Worm (Caenorhabditis elegans) whole organism, mixed stage, embryonic: ENCODE results near the gene mpst-1.

ENCODE experiments used
- bed-3 ChIP-seq: fragments of 200-800 bp; sonication (Bioruptor generic); optimal IDR thresholded peaks from 3 replicates; lab custom pipeline; 2018; ENCODE audit warnings: mild to moderate bottlenecking, missing genetic modification characterization, moderate library complexity, missing compliant biosample characterization
- blmp-1 ChIP-seq: fragments of 150-350 bp; optimal IDR thresholded peaks from 2 replicates; lab custom pipeline; 2014; ENCODE audit warnings: missing biosample characterization, missing genetic modification characterization
- ceh-39 ChIP-seq: fragments of 150-350 bp; optimal IDR thresholded peaks from 2 replicates; lab custom pipeline; 2014; ENCODE audit warnings: missing biosample characterization, missing genetic modification characterization
- ceh-43 ChIP-seq: fragments of 200-800 bp; sonication (Bioruptor generic); optimal IDR thresholded peaks from 2 replicates; lab custom pipeline; 2018; ENCODE audit warnings: mild to moderate bottlenecking, missing genetic modification characterization, moderate library complexity, missing compliant biosample characterization
- ceh-83 ChIP-seq: fragments of 200-800 bp; sonication (Bioruptor generic); optimal IDR thresholded peaks from 2 replicates; lab custom pipeline; 2018; ENCODE audit warnings: mild to moderate bottlenecking, missing genetic modification characterization, missing compliant biosample characterization
- ces-1 ChIP-seq: fragments of 150-350 bp; optimal IDR thresholded peaks from 2 replicates; lab custom pipeline; 2014; ENCODE audit warnings: missing biosample characterization, missing genetic modification reagents, missing genetic modification characterization
- cnd-1 ChIP-seq: fragments of 200-800 bp; sonication (Bioruptor generic); optimal IDR thresholded peaks from 2 replicates; lab custom pipeline; 2018; ENCODE audit warnings: mild to moderate bottlenecking, missing genetic modification characterization, missing compliant biosample characterization
- drap-1 ChIP-seq: fragments of 200-800 bp; sonication (Bioruptor generic); optimal IDR thresholded peaks from 3 replicates; lab custom pipeline; 2018; ENCODE audit warnings: mild to moderate bottlenecking, missing genetic modification characterization, missing compliant biosample characterization
- elt-1 ChIP-seq: sonication (generic microtip); optimal IDR thresholded peaks from 2 replicates; lab custom pipeline; 2017; ENCODE audit warnings: missing genetic modification characterization, mild to moderate bottlenecking, missing compliant biosample characterization, antibody characterized with exemption, moderate library complexity, borderline replicate concordance; ENCODE audit not compliant: insufficient read depth
- elt-3 ChIP-seq: fragments of 150-350 bp; optimal IDR thresholded peaks from 2 replicates; lab custom pipeline; 2014; ENCODE audit warnings: missing biosample characterization, missing genetic modification characterization
- flh-1 ChIP-seq: fragments of 200-800 bp; sonication (Bioruptor generic); optimal IDR thresholded peaks from 2 replicates; lab custom pipeline; 2018; ENCODE audit warnings: mild to moderate bottlenecking, missing genetic modification characterization, moderate library complexity, missing compliant biosample characterization
- ham-2 ChIP-seq: fragments of 200-800 bp; sonication (Bioruptor generic); optimal IDR thresholded peaks from 2 replicates; lab custom pipeline; 2018; ENCODE audit warnings: mild to moderate bottlenecking, missing genetic modification characterization, missing compliant biosample characterization
- hlh-1 ChIP-seq: fragments of 150-350 bp; optimal IDR thresholded peaks from 2 replicates; lab custom pipeline; 2014; ENCODE audit warnings: missing biosample characterization, missing genetic modification reagents, missing genetic modification characterization
- lin-13 ChIP-seq: fragments of 150-350 bp; optimal IDR thresholded peaks from 2 replicates; lab custom pipeline; 2014; ENCODE audit warnings: missing biosample characterization, missing genetic modification characterization
- lin-32 ChIP-seq: fragments of 200-800 bp; sonication (Bioruptor generic); optimal IDR thresholded peaks from 2 replicates; lab custom pipeline; 2018; ENCODE audit warnings: mild to moderate bottlenecking, missing genetic modification characterization, missing compliant biosample characterization
- lsy-2 ChIP-seq: fragments of 150-350 bp; optimal IDR thresholded peaks from 2 replicates; lab custom pipeline; 2014; ENCODE audit warnings: missing biosample characterization, missing genetic modification characterization
- mep-1 ChIP-seq: fragments of 150-350 bp; optimal IDR thresholded peaks from 2 replicates; lab custom pipeline; 2017; ENCODE audit warnings: missing biosample characterization, missing genetic modification reagents, missing genetic modification characterization, inconsistent platforms
- nhr-2 ChIP-seq: fragments of 150-350 bp; optimal IDR thresholded peaks from 2 replicates; lab custom pipeline; 2014; ENCODE audit warnings: missing biosample characterization, missing genetic modification characterization
- nhr-237 ChIP-seq: fragments of 150-350 bp; optimal IDR thresholded peaks from 2 replicates; lab custom pipeline; 2014; ENCODE audit warnings: missing biosample characterization, missing genetic modification characterization
- nhr-28 ChIP-seq: fragments of 150-350 bp; optimal IDR thresholded peaks from 2 replicates; lab custom pipeline; 2014; ENCODE audit warnings: missing biosample characterization, missing genetic modification characterization
- nhr-76 ChIP-seq: sonication (generic microtip); optimal IDR thresholded peaks from 2 replicates; lab custom pipeline; 2017; ENCODE audit warnings: missing biosample characterization, missing genetic modification characterization
- pha-4 ChIP-seq: fragments of 150-350 bp; optimal IDR thresholded peaks from 2 replicates; lab custom pipeline; 2018; ENCODE audit warnings: missing biosample characterization, missing genetic modification reagents, missing genetic modification characterization
- sem-2 ChIP-seq: fragments of 200-800 bp; sonication (Bioruptor generic); optimal IDR thresholded peaks from 2 replicates; lab custom pipeline; 2018; ENCODE audit warnings: mild to moderate bottlenecking, missing genetic modification characterization, missing compliant biosample characterization
- snpc-4 ChIP-seq: fragments of 150-350 bp; optimal IDR thresholded peaks from 2 replicates; lab custom pipeline; 2014; ENCODE audit warnings: missing biosample characterization, missing genetic modification characterization
- sptf-1 ChIP-seq: sonication (generic microtip); optimal IDR thresholded peaks from 2 replicates; lab custom pipeline; 2017; ENCODE audit warnings: mild to moderate bottlenecking, missing genetic modification characterization, moderate library complexity, missing compliant biosample characterization
- unc-120 ChIP-seq: sonication (generic microtip); optimal IDR thresholded peaks from 2 replicates; lab custom pipeline; 2017; ENCODE audit warnings: missing genetic modification characterization, missing compliant biosample characterization; ENCODE audit not compliant: poor library complexity, severe bottlenecking
- unc-39 ChIP-seq: fragments of 150-350 bp; optimal IDR thresholded peaks from 2 replicates; lab custom pipeline; 2014; ENCODE audit warnings: missing biosample characterization, missing genetic modification characterization
- unc-62 ChIP-seq: fragments of 150-350 bp; optimal IDR thresholded peaks from 2 replicates; lab custom pipeline; 2014; ENCODE audit warnings: missing biosample characterization, missing genetic modification reagents, missing genetic modification characterization
- zip-8 ChIP-seq: fragments of 150-350 bp; optimal IDR thresholded peaks from 2 replicates; lab custom pipeline; 2014; ENCODE audit warnings: missing biosample characterization, missing genetic modification characterization
- ztf-11 ChIP-seq: fragments of 150-350 bp; optimal IDR thresholded peaks from 2 replicates; lab custom pipeline; 2014; ENCODE audit warnings: missing biosample characterization, missing genetic modification characterization

The mpst-1 gene

DNA sequence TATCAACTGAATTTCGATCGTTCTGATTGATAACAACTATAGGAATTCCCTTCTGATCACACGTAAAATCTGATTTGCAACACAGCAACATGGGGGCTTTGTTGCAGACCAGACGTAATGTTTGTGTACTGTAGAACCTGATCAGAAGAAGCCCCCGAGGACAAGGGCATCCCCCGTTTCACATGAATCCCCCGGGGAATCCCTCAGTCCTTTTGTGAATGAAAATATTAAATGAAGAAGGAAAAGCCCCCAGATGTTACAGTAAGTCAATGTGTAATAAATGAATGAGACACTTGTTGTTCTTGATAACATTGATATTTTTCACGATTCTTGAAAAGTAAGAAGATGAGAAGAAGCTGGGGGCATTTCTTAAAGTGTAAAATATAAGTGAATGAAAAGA lies 32.7 kb downstream of the mpst-1 start:
- TF ChIP-seq cnd-1 (tag; lab: Kevin White, UChicago) (no peak), unc-120 (no peak), nhr-76 (tag; lab: Kevin White, UChicago) (no peak), mep-1 (tag; lab: Kevin White, UChicago) (no peak)

DNA sequence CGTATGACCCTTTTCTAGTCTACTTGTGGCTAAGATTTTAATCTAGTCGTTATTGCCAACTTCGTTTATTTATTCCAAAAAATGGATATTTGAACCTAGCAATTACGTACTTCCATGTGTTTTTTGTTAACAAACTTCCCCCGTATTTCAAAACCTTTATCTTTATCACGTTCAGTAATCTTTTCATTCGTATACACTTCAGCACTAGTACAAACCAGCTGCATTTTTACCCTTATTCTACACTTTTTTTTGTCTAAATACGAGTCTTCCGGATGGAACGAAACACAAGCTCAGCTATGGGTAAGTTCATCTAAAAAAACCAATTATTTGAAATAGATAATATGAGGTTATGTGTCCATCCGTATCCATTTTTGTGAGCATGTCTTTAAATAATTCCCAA lies 37.4 kb downstream of the mpst-1 start, which contains the start of gene D2023.1:
Gene D2023.1, plus strand, starts transcription at position 77 of the 400 bp plus-strand sequence.
- TF ChIP-seq blmp-1 (tag; lab: Kevin White, UChicago) = no peak
- no peak for TF ChIP-seq unc-62 (GFP tag; lab: Kevin White, UChicago)
- no peak for TF ChIP-seq unc-39 (tag; lab: Kevin White, UChicago)
- TF ChIP-seq pha-4 (tag; lab: Kevin White, UChicago) = no peak
- no peak for TF ChIP-seq nhr-2 (tag; lab: Kevin White, UChicago)
- no peak for TF ChIP-seq ztf-11 (tag; lab: Kevin White, UChicago)
- TF ChIP-seq lin-13 = no peak
- no peak for TF ChIP-seq lin-32 (GFP tag; lab: Kevin White, UChicago)
- no peak for TF ChIP-seq elt-1 (tag; lab: Kevin White, UChicago)
- TF ChIP-seq elt-3 (tag; lab: Kevin White, UChicago) = no peak
- no peak for TF ChIP-seq nhr-76 (tag; lab: Kevin White, UChicago)
- no peak for TF ChIP-seq nhr-237 (tag; lab: Kevin White, UChicago)
- TF ChIP-seq bed-3 (GFP tag; lab: Kevin White, UChicago) = no peak
- no peak for TF ChIP-seq unc-120
- no peak for TF ChIP-seq flh-1 (GFP tag; lab: Kevin White, UChicago)
- no peak for TF ChIP-seq snpc-4
- no peak for TF ChIP-seq nhr-28 (tag; lab: Kevin White, UChicago)
- no peak for TF ChIP-seq hlh-1 (tag; lab: Kevin White, UChicago)

DNA sequence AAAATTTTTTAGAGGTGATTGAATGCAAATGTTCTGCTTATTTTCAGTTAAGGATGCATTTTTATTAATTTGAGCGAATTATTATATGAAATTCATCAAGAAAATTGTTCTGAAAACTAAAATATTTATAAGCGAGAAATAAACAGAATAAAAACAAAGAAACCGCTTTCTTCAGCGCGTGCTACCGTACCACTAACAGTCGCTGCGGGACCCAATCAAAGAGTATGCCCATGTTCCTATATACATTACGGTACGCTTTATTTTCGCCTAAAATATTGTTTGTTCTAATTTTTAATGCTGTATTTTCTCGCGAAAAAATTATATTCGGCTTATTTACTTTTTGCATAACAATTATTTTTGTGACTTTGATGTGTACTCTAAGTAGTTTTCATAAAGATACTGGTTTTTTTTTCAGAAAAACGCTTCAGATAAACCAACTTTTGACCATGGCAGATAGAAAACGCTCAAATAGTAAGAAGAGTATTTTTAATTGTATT lies 39.1 kb downstream of the mpst-1 start, which contains the start of gene F55A11.8:
Gene F55A11.8, plus strand, starts transcription at position 447 of the 497 bp plus-strand sequence.
- TF ChIP-seq elt-3 (tag; lab: Kevin White, UChicago) (no peak), lin-13 (no peak), ceh-83 (GFP tag; lab: Kevin White, UChicago) (no peak), drap-1 (no peak), ham-2 (GFP tag; lab: Kevin White, UChicago) (no peak), sem-2 (GFP tag; lab: Kevin White, UChicago) (no peak), mep-1 (tag; lab: Kevin White, UChicago) (no peak), unc-39 (tag; lab: Kevin White, UChicago) (no peak), cnd-1 (tag; lab: Kevin White, UChicago) (no peak), zip-8 (tag; lab: Kevin White, UChicago) (no peak), blmp-1 (tag; lab: Kevin White, UChicago) (no peak), elt-1 (tag; lab: Kevin White, UChicago) (no peak)

- TF ChIP-seq lsy-2 (tag; lab: Kevin White, UChicago) (no peak), nhr-76 (tag; lab: Kevin White, UChicago) (no peak), ces-1 (GFP tag; lab: Kevin White, UChicago) (no peak), sptf-1 (tag; lab: Kevin White, UChicago) (no peak), elt-3 (tag; lab: Kevin White, UChicago) (no peak), ceh-43 (no peak), elt-1 (tag; lab: Kevin White, UChicago) (no peak), ceh-39 (tag; lab: Kevin White, UChicago) (no peak), ztf-11 (tag; lab: Kevin White, UChicago) (no peak), nhr-237 (tag; lab: Kevin White, UChicago) (no peak), flh-1 (GFP tag; lab: Kevin White, UChicago) (no peak), bed-3 (GFP tag; lab: Kevin White, UChicago) (no peak), lin-32 (GFP tag; lab: Kevin White, UChicago) (no peak), nhr-2 (tag; lab: Kevin White, UChicago) (no peak), pha-4 (tag; lab: Kevin White, UChicago) (no peak), snpc-4 (no peak), unc-39 (tag; lab: Kevin White, UChicago) (no peak)
Observed at ce11 chrV:11787258-11787657, 39.6 kb downstream of the mpst-1 start, which contains the start of gene F55A11.7. Gene F55A11.7, minus strand, starts transcription at chrV:11787443.
